Fruit fly (Drosophila melanogaster) whole organism: Measurements from ENCODE around the gene CG17648.

Experiments
- CG8478 ChIP-seq: fragments of >200 bp; optimal IDR thresholded peaks from 2 replicates; lab custom pipeline; 2018; ENCODE audit warnings: inconsistent platforms
- Dll ChIP-seq: fragments of >200 bp; optimal IDR thresholded peaks from 2 replicates; lab custom pipeline; 2017
- EcR ChIP-seq, 2 experiments: fragments of >200 bp; optimal IDR thresholded peaks; 2 replicates each; lab custom pipeline; 2017; ENCODE audit warnings: missing biosample characterization in 2 of 2, missing genetic modification characterization in 2 of 2, missing genetic modification reagents in 2 of 2
- pan ChIP-seq: fragments of >200 bp; optimal IDR thresholded peaks from 2 replicates; lab custom pipeline; 2017
- psq ChIP-seq: fragments of >200 bp; optimal IDR thresholded peaks from 2 replicates; lab custom pipeline; 2017

DNA sequence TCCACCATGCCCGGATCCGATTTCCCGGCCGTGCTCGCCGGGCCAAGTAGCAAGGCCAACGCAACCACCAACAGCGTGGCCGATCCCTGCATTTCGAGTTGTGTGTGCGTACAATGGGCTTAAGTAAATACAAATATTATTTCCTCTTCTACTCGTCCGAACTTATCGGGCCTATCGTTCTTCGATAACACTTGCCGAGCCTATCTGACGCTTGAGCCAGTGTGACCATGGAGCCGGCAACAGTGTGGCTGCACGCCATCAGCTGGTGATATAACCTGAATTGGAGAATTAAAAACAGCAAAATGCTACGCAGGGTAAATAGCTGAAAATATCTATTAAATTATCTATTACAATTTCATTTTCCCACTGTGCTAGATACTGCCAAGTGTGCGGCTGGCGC lies 41.9 kb upstream of the CG17648 start, which contains the start of the genes CG17660 and mRpL48:
- TF ChIP-seq psq (lab: Kevin White, UChicago) (no peak), CG8478 (lab: Kevin White, UChicago) (no peak), Dll (lab: Kevin White, UChicago) (no peak), pan (no peak), EcR (GFP tag; optimal IDR thresholded peaks at IDR 0.05; lab: Kevin White, UChicago) (no peak)
